Worm (Caenorhabditis elegans): ENCODE data around the gene C35A5.3.

ce11 chrV:10548981-10549380 lies 47.8 kb upstream of the C35A5.3 start, which contains the start of gene srd-34:
- no peak for TF ChIP-seq ceh-16 (tag; optimal IDR thresholded peaks at IDR 0.05)
- no peak for TF ChIP-seq elt-3 (tag; optimal IDR thresholded peaks at IDR 0.05)

Measured in whole organism, L3 larva.